Worm (Caenorhabditis elegans) whole organism, late embryonic: ENCODE measurements around the gene srh-97.

ENCODE experiments used
- C08G9.2 ChIP-seq: sonication (generic microtip); optimal IDR thresholded peaks from 2 replicates; lab custom pipeline; 2016; ENCODE audit warnings: mild to moderate bottlenecking, missing genetic modification characterization, moderate library complexity, missing compliant biosample characterization
- F13H6.1 ChIP-seq: sonication (generic microtip); optimal IDR thresholded peaks from 2 replicates; lab custom pipeline; 2016; ENCODE audit warnings: missing genetic modification characterization, missing compliant biosample characterization
- K02D7.2 ChIP-seq: sonication (generic microtip); optimal IDR thresholded peaks from 2 replicates; lab custom pipeline; 2017; ENCODE audit warnings: mild to moderate bottlenecking, missing genetic modification characterization, missing compliant biosample characterization
- ama-1 ChIP-seq: fragments of 150-350 bp; optimal IDR thresholded peaks from 2 replicates; lab custom pipeline; 2014
- ceh-18 ChIP-seq: sonication (generic microtip); optimal IDR thresholded peaks from 2 replicates; lab custom pipeline; 2016; ENCODE audit warnings: missing genetic modification characterization, missing compliant biosample characterization
- ceh-19 ChIP-seq: fragments of 200-800 bp; sonication (Bioruptor generic); optimal IDR thresholded peaks from 2 replicates; lab custom pipeline; 2018; ENCODE audit warnings: mild to moderate bottlenecking, missing genetic modification characterization, missing compliant biosample characterization
- ceh-45 ChIP-seq: fragments of 200-800 bp; sonication (Bioruptor generic); IDR thresholded peaks from 2 replicates; pipeline ENCODE4 v1.3.6; 2022; ENCODE audit warnings: missing genetic modification reagents, missing genetic modification characterization, missing compliant biosample characterization
- ceh-48 ChIP-seq: sonication (generic microtip); optimal IDR thresholded peaks from 2 replicates; lab custom pipeline; 2016; ENCODE audit warnings: missing genetic modification characterization, inconsistent platforms, missing compliant biosample characterization
- che-1 ChIP-seq: sonication (generic microtip); optimal IDR thresholded peaks from 2 replicates; lab custom pipeline; 2016; ENCODE audit warnings: mild to moderate bottlenecking, missing genetic modification characterization, missing compliant biosample characterization
- dve-1 ChIP-seq: sonication (generic microtip); optimal IDR thresholded peaks from 2 replicates; lab custom pipeline; 2017; ENCODE audit warnings: antibody characterized with exemption, mild to moderate bottlenecking, missing genetic modification characterization, missing compliant biosample characterization
- elt-2 ChIP-seq: sonication (generic microtip); optimal IDR thresholded peaks from 2 replicates; lab custom pipeline; 2016; ENCODE audit warnings: missing genetic modification reagents, missing genetic modification characterization, missing compliant biosample characterization
- elt-4 ChIP-seq: sonication (generic microtip); optimal IDR thresholded peaks from 2 replicates; lab custom pipeline; 2016; ENCODE audit warnings: missing genetic modification characterization, missing compliant biosample characterization
- ets-4 ChIP-seq: sonication (generic microtip); optimal IDR thresholded peaks from 2 replicates; lab custom pipeline; 2016; ENCODE audit warnings: missing genetic modification characterization, missing compliant biosample characterization
- fkh-10 ChIP-seq: fragments of 150-350 bp; optimal IDR thresholded peaks from 2 replicates; lab custom pipeline; 2014; ENCODE audit warnings: missing biosample characterization, missing genetic modification reagents, missing genetic modification characterization
- fkh-6 ChIP-seq: sonication (generic microtip); optimal IDR thresholded peaks from 2 replicates; lab custom pipeline; 2016; ENCODE audit warnings: missing genetic modification characterization, missing compliant biosample characterization
- gmeb-2 ChIP-seq: sonication (generic microtip); optimal IDR thresholded peaks from 2 replicates; lab custom pipeline; 2016; ENCODE audit warnings: missing genetic modification characterization, inconsistent platforms, missing compliant biosample characterization
- hlh-13 ChIP-seq: fragments of 200-800 bp; sonication (Bioruptor generic); optimal IDR thresholded peaks from 2 replicates; lab custom pipeline; 2018; ENCODE audit warnings: mild to moderate bottlenecking, missing genetic modification characterization, missing compliant biosample characterization
- hlh-15 ChIP-seq: sonication (generic microtip); optimal IDR thresholded peaks from 2 replicates; lab custom pipeline; 2016; ENCODE audit warnings: missing genetic modification characterization, missing compliant biosample characterization
- hlh-6 ChIP-seq: sonication (generic microtip); optimal IDR thresholded peaks from 2 replicates; lab custom pipeline; 2016; ENCODE audit warnings: missing genotype, missing genetic modification characterization, missing compliant biosample characterization
- lim-6 ChIP-seq: sonication (generic microtip); optimal IDR thresholded peaks from 2 replicates; lab custom pipeline; 2016; ENCODE audit warnings: missing genetic modification characterization, missing compliant biosample characterization
- lin-11 ChIP-seq: fragments of 200-800 bp; sonication (Bioruptor generic); optimal IDR thresholded peaks from 2 replicates; lab custom pipeline; 2018; ENCODE audit warnings: mild to moderate bottlenecking, missing genetic modification characterization, missing compliant biosample characterization
- madf-2 ChIP-seq: sonication (generic microtip); optimal IDR thresholded peaks from 2 replicates; lab custom pipeline; 2017; ENCODE audit warnings: missing genetic modification characterization, missing compliant biosample characterization
- npax-4 ChIP-seq: sonication (generic microtip); optimal IDR thresholded peaks from 2 replicates; lab custom pipeline; 2016; ENCODE audit warnings: missing genetic modification characterization, missing compliant biosample characterization
- pat-9 ChIP-seq: fragments of 200-800 bp; sonication (Bioruptor generic); optimal IDR thresholded peaks from 2 replicates; lab custom pipeline; 2018; ENCODE audit warnings: mild to moderate bottlenecking, missing genetic modification characterization, moderate library complexity, missing compliant biosample characterization
- pha-4 ChIP-seq: fragments of 150-350 bp; optimal IDR thresholded peaks from 2 replicates; lab custom pipeline; 2018; ENCODE audit warnings: missing biosample characterization, missing genetic modification reagents, missing genetic modification characterization
- pros-1 ChIP-seq: fragments of 150-350 bp; optimal IDR thresholded peaks from 2 replicates; lab custom pipeline; 2014; ENCODE audit warnings: missing biosample characterization, missing genetic modification reagents, missing genetic modification characterization
- ref-2 ChIP-seq: sonication (generic microtip); optimal IDR thresholded peaks from 2 replicates; lab custom pipeline; 2016; ENCODE audit warnings: missing genetic modification characterization, missing compliant biosample characterization
- sdc-2 ChIP-seq: sonication (generic microtip); optimal IDR thresholded peaks from 2 replicates; lab custom pipeline; 2016; ENCODE audit warnings: missing genotype, missing genetic modification characterization, missing compliant biosample characterization
- sox-2 ChIP-seq: fragments of 200-800 bp; sonication (Bioruptor generic); IDR thresholded peaks from 2 replicates; pipeline ENCODE4 v1.3.6; 2022; ENCODE audit warnings: missing genetic modification reagents, missing genetic modification characterization, missing compliant biosample characterization
- syd-9 ChIP-seq: sonication (generic microtip); optimal IDR thresholded peaks from 2 replicates; lab custom pipeline; 2016; ENCODE audit warnings: mild to moderate bottlenecking, missing genetic modification characterization, moderate library complexity, missing compliant biosample characterization
- tbx-2 ChIP-seq: sonication (generic microtip); optimal IDR thresholded peaks from 2 replicates; lab custom pipeline; 2016; ENCODE audit warnings: missing genetic modification characterization, missing compliant biosample characterization
- unc-3 ChIP-seq, 2 experiments: fragments of 200-800 bp in 1 of 2; sonication (Bioruptor generic) in 1 of 2; sonication (generic microtip) in 1 of 2; conservative IDR thresholded peaks in 1 of 2; optimal IDR thresholded peaks in 1 of 2; 2 replicates each; pipeline versions ENCODE4 v1.3.6 to Lab custom; 2016 to 2022; ENCODE audit warnings: missing compliant biosample characterization in 2 of 2, missing genetic modification characterization in 2 of 2, missing genetic modification reagents in 1 of 2
- unc-42 ChIP-seq: sonication (generic microtip); optimal IDR thresholded peaks from 2 replicates; lab custom pipeline; 2016; ENCODE audit warnings: missing genotype, missing genetic modification characterization, missing compliant biosample characterization
- unc-86 ChIP-seq: sonication (generic microtip); optimal IDR thresholded peaks from 2 replicates; lab custom pipeline; 2016; ENCODE audit warnings: missing genetic modification characterization, missing compliant biosample characterization
- ztf-16 ChIP-seq: sonication (generic microtip); optimal IDR thresholded peaks from 2 replicates; lab custom pipeline; 2017; ENCODE audit warnings: missing genetic modification characterization, missing compliant biosample characterization

srh-97 gene

ce11 chrV:17026289-17026688 is 9.4 kb downstream of the srh-97 start, which contains the start of gene F49H6.15:
F49H6.15 (minus strand) TSS chrV:17026389.
- no peak for TF ChIP-seq syd-9 (tag; lab: Kevin White, UChicago)
- no peak for TF ChIP-seq ets-4 (tag; lab: Kevin White, UChicago)
- no peak for TF ChIP-seq lim-6 (tag; lab: Kevin White, UChicago)
- no peak for TF ChIP-seq sox-2 (GFP tag; lab: Robert Waterston, UW)
- TF ChIP-seq elt-4: no peak
- no peak for TF ChIP-seq F13H6.1 (tag; lab: Kevin White, UChicago)
- no peak for TF ChIP-seq pros-1 (tag; lab: Kevin White, UChicago)
- TF ChIP-seq che-1 (tag; lab: Kevin White, UChicago): no peak
- TF ChIP-seq fkh-10 (GFP tag; lab: Kevin White, UChicago): no peak
- TF ChIP-seq hlh-13 (GFP tag; lab: Kevin White, UChicago): no peak
- no peak for TF ChIP-seq unc-42 (tag; lab: Kevin White, UChicago)

DNA sequence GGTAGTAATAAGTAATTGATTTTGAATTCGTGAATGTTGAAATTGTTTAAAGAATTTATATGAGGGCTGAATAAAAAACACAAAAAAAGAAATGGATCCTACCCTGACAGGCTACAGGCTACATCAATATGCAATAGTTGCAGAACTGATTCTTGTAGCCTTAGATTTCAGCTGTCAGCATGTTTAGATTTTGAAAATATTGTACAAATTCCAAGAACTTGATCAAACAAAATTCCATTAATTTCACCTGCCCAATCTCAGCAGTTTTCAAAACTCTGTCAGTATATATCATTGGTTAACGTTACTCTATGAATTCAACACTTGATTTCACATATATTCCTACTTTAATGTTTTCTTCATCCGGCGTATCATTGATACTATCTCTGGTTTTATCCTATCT is 13.5 kb downstream of the srh-97 start:
- no peak for TF ChIP-seq fkh-6 (tag; lab: Kevin White, UChicago)
- TF ChIP-seq pha-4 (tag; lab: Kevin White, UChicago): no peak
- no peak for TF ChIP-seq sox-2 (GFP tag; lab: Robert Waterston, UW)
- no peak for TF ChIP-seq npax-4 (tag; lab: Kevin White, UChicago)
- TF ChIP-seq elt-2 (tag; lab: Kevin White, UChicago): no peak
- TF ChIP-seq K02D7.2: no peak
- no peak for TF ChIP-seq pat-9 (tag; lab: Kevin White, UChicago)

ce11 chrV:17035850-17036249 is 19.0 kb downstream of the srh-97 start, which contains the start of gene srz-94:
srz-94 (minus strand) TSS chrV:17035950.
- TF ChIP-seq ref-2 (tag; lab: Kevin White, UChicago) (no peak), ceh-19 (GFP tag; lab: Kevin White, UChicago) (no peak), ztf-16 (tag; lab: Kevin White, UChicago) (no peak), unc-86 (tag; lab: Kevin White, UChicago) (no peak), C08G9.2 (tag; lab: Kevin White, UChicago) (no peak), npax-4 (tag; lab: Kevin White, UChicago) (no peak), ama-1 (lab: Kevin White, UChicago) (no peak), unc-3 (GFP tag; conservative IDR thresholded peaks at IDR 0.05; lab: Robert Waterston, UW) (no peak), unc-3 (tag; optimal IDR thresholded peaks at IDR 0.05; lab: Kevin White, UChicago) (no peak)
- TF ChIP-seq, all 69 proteins: peak for 0

DNA sequence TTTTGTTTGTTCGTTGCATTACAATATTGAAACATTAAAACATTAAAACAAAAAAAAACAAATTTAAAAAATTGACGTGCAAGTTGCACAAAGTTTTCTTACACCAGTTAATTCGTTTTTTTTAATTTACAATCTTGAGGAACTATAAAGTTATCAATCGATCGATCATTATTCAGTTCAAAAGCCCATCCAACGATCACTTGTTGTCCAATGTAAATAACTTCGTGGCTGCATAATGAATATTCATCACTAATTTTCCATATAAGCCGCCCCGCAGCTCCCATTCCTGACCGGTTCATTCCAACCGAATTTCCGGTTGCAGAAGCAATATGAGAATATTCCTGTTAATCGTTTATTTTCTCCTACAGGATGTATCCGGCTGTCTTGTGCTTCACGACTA is 25.4 kb downstream of the srh-97 start, which contains the start of gene hpo-33:
TSS of gene hpo-33 (plus strand) at position 301 of the 400 bp plus-strand sequence.
- TF ChIP-seq ceh-45 (GFP tag; lab: Robert Waterston, UW) (no peak), hlh-6 (tag; lab: Kevin White, UChicago) (no peak), lin-11 (tag; lab: Kevin White, UChicago) (no peak), gmeb-2 (tag; lab: Kevin White, UChicago) (no peak), npax-4 (tag; lab: Kevin White, UChicago) (no peak), hlh-15 (tag; lab: Kevin White, UChicago) (no peak), sdc-2 (tag; lab: Kevin White, UChicago) (no peak), ceh-48 (tag; lab: Kevin White, UChicago) (no peak), sox-2 (GFP tag; lab: Robert Waterston, UW) (no peak), ceh-19 (GFP tag; lab: Kevin White, UChicago) (no peak), unc-3 (GFP tag; conservative IDR thresholded peaks at IDR 0.05; lab: Robert Waterston, UW) (no peak), unc-3 (tag; optimal IDR thresholded peaks at IDR 0.05; lab: Kevin White, UChicago) (no peak), ceh-18 (tag; lab: Kevin White, UChicago) (no peak), tbx-2 (tag; lab: Kevin White, UChicago) (no peak), madf-2 (tag; lab: Kevin White, UChicago) (no peak), dve-1 (no peak)
